Worm (Caenorhabditis elegans) whole organism, late embryonic: ENCODE results near the gene srd-45.
A peak's percentile ranks its signal among the peaks of the same experiment; 100 is the strongest.

ENCODE experiments used
- C38D4.7 ChIP-seq: fragments of 200-800 bp; sonication (Bioruptor generic); optimal IDR thresholded peaks from 2 replicates; lab custom pipeline; 2018; ENCODE audit warnings: mild to moderate bottlenecking, missing genetic modification characterization, moderate library complexity, missing compliant biosample characterization
- F13H6.1 ChIP-seq: sonication (generic microtip); optimal IDR thresholded peaks from 2 replicates; lab custom pipeline; 2016; ENCODE audit warnings: missing genetic modification characterization, missing compliant biosample characterization
- K09A11.1 ChIP-seq: sonication (generic microtip); optimal IDR thresholded peaks from 2 replicates; lab custom pipeline; 2017; ENCODE audit warnings: antibody characterized with exemption, mild to moderate bottlenecking, missing genetic modification characterization, missing compliant biosample characterization; ENCODE audit not compliant: insufficient read depth
- Y22D7AL.16 ChIP-seq: sonication (generic microtip); optimal IDR thresholded peaks from 2 replicates; lab custom pipeline; 2016; ENCODE audit warnings: missing genetic modification characterization, missing compliant biosample characterization
- ama-1 ChIP-seq: fragments of 150-350 bp; optimal IDR thresholded peaks from 2 replicates; lab custom pipeline; 2014
- ceh-14 ChIP-seq: sonication (generic microtip); optimal IDR thresholded peaks from 2 replicates; lab custom pipeline; 2016; ENCODE audit warnings: missing genotype, missing genetic modification characterization, missing compliant biosample characterization
- ceh-18 ChIP-seq: sonication (generic microtip); optimal IDR thresholded peaks from 2 replicates; lab custom pipeline; 2016; ENCODE audit warnings: missing genetic modification characterization, missing compliant biosample characterization
- ceh-22 ChIP-seq: sonication (generic microtip); optimal IDR thresholded peaks from 2 replicates; lab custom pipeline; 2017; ENCODE audit warnings: missing biosample characterization, missing genetic modification characterization
- ceh-31 ChIP-seq: sonication (generic microtip); optimal IDR thresholded peaks from 2 replicates; lab custom pipeline; 2016; ENCODE audit warnings: missing genetic modification characterization, missing compliant biosample characterization
- ceh-34 ChIP-seq: sonication (generic microtip); optimal IDR thresholded peaks from 2 replicates; lab custom pipeline; 2016; ENCODE audit warnings: mild to moderate bottlenecking, missing genetic modification characterization, missing compliant biosample characterization
- ceh-9 ChIP-seq: sonication (generic microtip); optimal IDR thresholded peaks from 2 replicates; lab custom pipeline; 2016; ENCODE audit warnings: mild to moderate bottlenecking, missing genetic modification characterization, inconsistent platforms, missing compliant biosample characterization
- che-1 ChIP-seq: sonication (generic microtip); optimal IDR thresholded peaks from 2 replicates; lab custom pipeline; 2016; ENCODE audit warnings: mild to moderate bottlenecking, missing genetic modification characterization, missing compliant biosample characterization
- elt-2 ChIP-seq: sonication (generic microtip); optimal IDR thresholded peaks from 2 replicates; lab custom pipeline; 2016; ENCODE audit warnings: missing genetic modification reagents, missing genetic modification characterization, missing compliant biosample characterization
- gmeb-2 ChIP-seq: sonication (generic microtip); optimal IDR thresholded peaks from 2 replicates; lab custom pipeline; 2016; ENCODE audit warnings: missing genetic modification characterization, inconsistent platforms, missing compliant biosample characterization
- hlh-13 ChIP-seq: fragments of 200-800 bp; sonication (Bioruptor generic); optimal IDR thresholded peaks from 2 replicates; lab custom pipeline; 2018; ENCODE audit warnings: mild to moderate bottlenecking, missing genetic modification characterization, missing compliant biosample characterization
- hlh-15 ChIP-seq: sonication (generic microtip); optimal IDR thresholded peaks from 2 replicates; lab custom pipeline; 2016; ENCODE audit warnings: missing genetic modification characterization, missing compliant biosample characterization
- hlh-6 ChIP-seq: sonication (generic microtip); optimal IDR thresholded peaks from 2 replicates; lab custom pipeline; 2016; ENCODE audit warnings: missing genotype, missing genetic modification characterization, missing compliant biosample characterization
- hlh-8 ChIP-seq: sonication (generic microtip); optimal IDR thresholded peaks from 2 replicates; lab custom pipeline; 2016; ENCODE audit warnings: missing genotype, missing genetic modification characterization, missing compliant biosample characterization
- lin-11 ChIP-seq: fragments of 200-800 bp; sonication (Bioruptor generic); optimal IDR thresholded peaks from 2 replicates; lab custom pipeline; 2018; ENCODE audit warnings: mild to moderate bottlenecking, missing genetic modification characterization, missing compliant biosample characterization
- nhr-11 ChIP-seq: fragments of 150-350 bp; optimal IDR thresholded peaks from 2 replicates; lab custom pipeline; 2014; ENCODE audit warnings: missing biosample characterization, missing genetic modification characterization
- odd-2 ChIP-seq: sonication (generic microtip); optimal IDR thresholded peaks from 2 replicates; lab custom pipeline; 2017; ENCODE audit warnings: antibody characterized with exemption, mild to moderate bottlenecking, missing genetic modification characterization, missing compliant biosample characterization
- pat-9 ChIP-seq: fragments of 200-800 bp; sonication (Bioruptor generic); optimal IDR thresholded peaks from 2 replicates; lab custom pipeline; 2018; ENCODE audit warnings: mild to moderate bottlenecking, missing genetic modification characterization, moderate library complexity, missing compliant biosample characterization
- pax-1 ChIP-seq: fragments of 150-350 bp; optimal IDR thresholded peaks from 2 replicates; lab custom pipeline; 2014; ENCODE audit warnings: missing biosample characterization, missing genetic modification characterization
- pqm-1 ChIP-seq: sonication (generic microtip); optimal IDR thresholded peaks from 2 replicates; lab custom pipeline; 2016; ENCODE audit warnings: missing genetic modification characterization, missing compliant biosample characterization
- pros-1 ChIP-seq: fragments of 150-350 bp; optimal IDR thresholded peaks from 2 replicates; lab custom pipeline; 2014; ENCODE audit warnings: missing biosample characterization, missing genetic modification reagents, missing genetic modification characterization
- rnt-1 ChIP-seq: sonication (generic microtip); optimal IDR thresholded peaks from 2 replicates; lab custom pipeline; 2016; ENCODE audit warnings: missing genetic modification characterization, missing compliant biosample characterization
- sdc-2 ChIP-seq: sonication (generic microtip); optimal IDR thresholded peaks from 2 replicates; lab custom pipeline; 2016; ENCODE audit warnings: missing genotype, missing genetic modification characterization, missing compliant biosample characterization
- syd-9 ChIP-seq: sonication (generic microtip); optimal IDR thresholded peaks from 2 replicates; lab custom pipeline; 2016; ENCODE audit warnings: mild to moderate bottlenecking, missing genetic modification characterization, moderate library complexity, missing compliant biosample characterization
- tbx-2 ChIP-seq: sonication (generic microtip); optimal IDR thresholded peaks from 2 replicates; lab custom pipeline; 2016; ENCODE audit warnings: missing genetic modification characterization, missing compliant biosample characterization
- tbx-7 ChIP-seq: sonication (generic microtip); optimal IDR thresholded peaks from 2 replicates; lab custom pipeline; 2016; ENCODE audit warnings: missing genotype, missing genetic modification characterization, missing compliant biosample characterization
- ttx-3 ChIP-seq: sonication (generic microtip); optimal IDR thresholded peaks from 2 replicates; lab custom pipeline; 2016; ENCODE audit warnings: missing genetic modification reagents, missing genetic modification characterization, missing compliant biosample characterization
- unc-42 ChIP-seq: sonication (generic microtip); optimal IDR thresholded peaks from 2 replicates; lab custom pipeline; 2016; ENCODE audit warnings: missing genotype, missing genetic modification characterization, missing compliant biosample characterization
- unc-55 ChIP-seq: sonication (generic microtip); optimal IDR thresholded peaks from 2 replicates; lab custom pipeline; 2017; ENCODE audit warnings: missing biosample characterization, missing genetic modification reagents, missing genetic modification characterization
- unc-86 ChIP-seq: sonication (generic microtip); optimal IDR thresholded peaks from 2 replicates; lab custom pipeline; 2016; ENCODE audit warnings: missing genetic modification characterization, missing compliant biosample characterization
- zip-5 ChIP-seq: sonication (generic microtip); optimal IDR thresholded peaks from 2 replicates; lab custom pipeline; 2016; ENCODE audit warnings: missing genetic modification characterization, missing compliant biosample characterization

srd-45 gene

DNA sequence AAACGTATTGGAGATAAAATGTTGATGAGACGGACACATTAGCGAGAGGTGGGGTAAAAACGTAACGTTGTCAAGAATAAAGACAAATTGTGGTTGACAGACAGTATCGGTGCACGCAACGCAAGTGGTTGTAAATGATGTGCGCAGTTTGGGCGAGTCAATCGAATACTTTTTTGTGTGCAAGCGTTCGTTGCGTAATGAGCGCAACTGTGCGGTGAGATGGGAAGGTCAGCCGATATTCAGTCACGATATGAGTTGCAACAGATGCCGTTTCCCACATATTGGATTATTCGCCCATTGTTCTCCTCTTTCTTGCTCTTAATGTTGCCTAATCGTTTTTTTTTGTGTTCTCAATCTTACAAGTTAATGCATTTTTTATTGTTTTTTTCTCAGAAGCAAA is 8.0 kb upstream of the srd-45 start, which contains the start of gene ceh-40:
Gene ceh-40, minus strand, starts transcription at position 41 of the 400 bp plus-strand sequence.
- TF ChIP-seq unc-55 (GFP tag; lab: Kevin White, UChicago) (peak; percentile 49), C38D4.7 (GFP tag; lab: Kevin White, UChicago) (no peak), tbx-2 (tag; lab: Kevin White, UChicago) (peak; percentile 35), elt-2 (tag; lab: Kevin White, UChicago) (peak; percentile 26), ceh-9 (no peak), odd-2 (tag; lab: Kevin White, UChicago) (no peak)

DNA sequence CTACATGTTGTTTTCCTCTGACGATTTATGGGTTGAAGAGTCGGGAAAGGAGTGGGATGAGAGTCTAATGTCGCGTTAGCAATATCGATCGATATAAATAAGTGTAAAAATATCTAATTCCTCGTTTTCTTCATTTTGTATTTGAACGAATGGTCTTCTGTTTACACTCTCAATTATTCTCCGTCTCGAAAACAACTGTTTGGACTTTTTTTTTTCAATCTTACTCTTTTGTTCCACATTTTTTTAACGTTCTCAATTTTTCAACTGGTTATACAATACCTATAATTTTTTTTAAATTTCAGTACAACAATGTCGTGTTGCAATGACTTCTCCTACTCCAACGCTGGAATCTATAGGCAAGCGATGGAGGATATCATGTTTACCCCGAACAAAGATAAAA is 7.4 kb upstream of the srd-45 start, which contains the start of gene F17A2.13:
Gene F17A2.13, plus strand, starts transcription at position 301 of the 400 bp plus-strand sequence.
- TF ChIP-seq hlh-13 = no peak
- TF ChIP-seq ceh-18 (tag; lab: Kevin White, UChicago) = no peak
- no peak for TF ChIP-seq tbx-2 (tag; lab: Kevin White, UChicago)
- TF ChIP-seq ceh-9 = no peak
- TF ChIP-seq gmeb-2 (tag; lab: Kevin White, UChicago) = no peak
- TF ChIP-seq rnt-1 (tag; lab: Kevin White, UChicago) = no peak
- TF ChIP-seq F13H6.1 (tag; lab: Kevin White, UChicago) = no peak
- TF ChIP-seq hlh-15 (tag; lab: Kevin White, UChicago) = no peak
- no peak for TF ChIP-seq ceh-22 (tag; lab: Kevin White, UChicago)
- TF ChIP-seq pqm-1 (tag; lab: Kevin White, UChicago) = no peak
- no peak for TF ChIP-seq ceh-14
- TF ChIP-seq syd-9 (tag; lab: Kevin White, UChicago) = no peak
- TF ChIP-seq sdc-2 = no peak
- no peak for TF ChIP-seq nhr-11 (tag; lab: Kevin White, UChicago)

ce11 chrX:12323439-12323838 is 5.3 kb upstream of the srd-45 start, which contains the start of gene srd-40:
srd-40 (plus strand) TSS chrX:12323739.
- no peak for TF ChIP-seq ceh-34 (tag; lab: Kevin White, UChicago)
- no peak for TF ChIP-seq ceh-9
- no peak for TF ChIP-seq Y22D7AL.16
- no peak for TF ChIP-seq hlh-6
- no peak for TF ChIP-seq ama-1 (lab: Kevin White, UChicago)
- TF ChIP-seq unc-86 (tag; lab: Kevin White, UChicago) = no peak
- TF ChIP-seq elt-2 (tag; lab: Kevin White, UChicago) = no peak
- TF ChIP-seq che-1 (tag; lab: Kevin White, UChicago) = no peak
- no peak for TF ChIP-seq pax-1 (tag; lab: Kevin White, UChicago)
- TF ChIP-seq hlh-13 = no peak
- TF ChIP-seq ttx-3 (tag; lab: Kevin White, UChicago) = no peak

- no peak for TF ChIP-seq ceh-14
- no peak for TF ChIP-seq che-1 (tag; lab: Kevin White, UChicago)
- TF ChIP-seq zip-5 (tag; lab: Kevin White, UChicago) = no peak
- TF ChIP-seq F13H6.1 (tag; lab: Kevin White, UChicago) = no peak
- no peak for TF ChIP-seq hlh-6
- TF ChIP-seq unc-42 = no peak
- no peak for TF ChIP-seq C38D4.7 (GFP tag; lab: Kevin White, UChicago)
Observed at ce11 chrX:12326424-12326823, 2.4 kb upstream of the srd-45 start, which contains the start of gene srd-41. srd-41 (plus strand) TSS chrX:12326724.

DNA sequence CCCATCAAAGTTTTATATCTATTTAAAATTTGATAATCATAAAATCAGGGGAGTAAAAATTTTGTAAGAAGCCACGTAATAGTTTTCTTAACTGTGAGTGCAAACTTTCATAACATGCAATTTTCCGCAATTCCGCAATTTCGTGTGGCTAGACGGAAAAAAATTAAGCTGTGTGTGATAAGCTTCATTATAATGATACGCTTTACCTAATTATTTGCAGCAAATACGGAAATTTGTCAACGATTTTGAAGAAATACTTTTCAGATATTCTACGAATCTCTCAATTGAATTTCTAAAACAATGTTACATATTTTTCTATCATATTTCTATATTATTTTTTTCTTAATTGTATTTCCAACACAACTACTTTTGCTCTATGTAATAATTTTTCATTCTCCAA is 3.0 kb downstream of the srd-45 start, which contains the start of gene srd-46:
Gene srd-46, plus strand, starts transcription at position 301 of the 400 bp plus-strand sequence.
- TF ChIP-seq hlh-13 (no peak), pqm-1 (tag; lab: Kevin White, UChicago) (no peak), K09A11.1 (tag; lab: Kevin White, UChicago) (no peak), tbx-7 (tag; lab: Kevin White, UChicago) (no peak), Y22D7AL.16 (no peak), ttx-3 (tag; lab: Kevin White, UChicago) (no peak), hlh-8 (tag; lab: Kevin White, UChicago) (no peak), pros-1 (tag; lab: Kevin White, UChicago) (no peak), pat-9 (tag; lab: Kevin White, UChicago) (no peak), unc-55 (GFP tag; lab: Kevin White, UChicago) (no peak), ceh-9 (no peak), nhr-11 (tag; lab: Kevin White, UChicago) (no peak), lin-11 (no peak), rnt-1 (tag; lab: Kevin White, UChicago) (no peak), ceh-31 (tag; lab: Kevin White, UChicago) (no peak)
- TF ChIP-seq, all 69 proteins: peak for 0
